Fruit fly (Drosophila melanogaster) whole organism, embryonic: ENCODE data around the gene PpD6.

Source experiments
- Ada2b ChIP-seq: fragments of 200-800 bp; sonication (Bioruptor generic); IDR thresholded peaks from 2 replicates; pipeline ENCODE4 v1.3.6; 2022; ENCODE audit warnings: missing biosample characterization, missing genetic modification characterization
- CG1024 ChIP-seq: fragments of 200-800 bp; sonication (Bioruptor generic); IDR thresholded peaks from 2 replicates; pipeline ENCODE4 v1.3.6; 2022; ENCODE audit warnings: missing biosample characterization, missing genetic modification characterization
- CG10431 ChIP-seq: fragments of 200-800 bp; sonication (Bioruptor generic); optimal IDR thresholded peaks from 3 replicates; lab custom pipeline; 2018; ENCODE audit warnings: missing biosample characterization, mild to moderate bottlenecking, missing genetic modification characterization
- CG10654 ChIP-seq: fragments of 200-800 bp; sonication (Bioruptor generic); optimal IDR thresholded peaks from 2 replicates; lab custom pipeline; 2016; ENCODE audit warnings: missing biosample characterization, missing genetic modification characterization
- CG10959 ChIP-seq: fragments of 200-800 bp; sonication (Bioruptor generic); IDR thresholded peaks from 2 replicates; pipeline ENCODE4 v1.3.6; 2022; ENCODE audit warnings: missing biosample characterization, missing genetic modification characterization
- CG11456 ChIP-seq: fragments of 200-800 bp; sonication (Bioruptor generic); IDR thresholded peaks from 3 replicates; pipeline ENCODE4 v1.3.6; 2022; ENCODE audit warnings: missing biosample characterization, missing genetic modification characterization
- CG12219 ChIP-seq: fragments of 200-800 bp; sonication (Bioruptor generic); optimal IDR thresholded peaks from 3 replicates; lab custom pipeline; 2018; ENCODE audit warnings: missing biosample characterization, mild to moderate bottlenecking, missing genetic modification characterization
- CG12299 ChIP-seq: fragments of 200-800 bp; sonication (Bioruptor generic); optimal IDR thresholded peaks from 2 replicates; lab custom pipeline; 2018; ENCODE audit warnings: missing biosample characterization, mild to moderate bottlenecking, missing genetic modification characterization
- CG13287 ChIP-seq: fragments of 200-800 bp; sonication (Bioruptor generic); IDR thresholded peaks from 2 replicates; pipeline ENCODE4 v1.3.6; 2022; ENCODE audit warnings: missing biosample characterization, missing genetic modification characterization; ENCODE audit not compliant: partially characterized antibody
- CG13424 ChIP-seq: fragments of 200-800 bp; sonication (Bioruptor generic); optimal IDR thresholded peaks from 2 replicates; lab custom pipeline; 2019; ENCODE audit warnings: missing biosample characterization, mild to moderate bottlenecking, missing genetic modification characterization, moderate library complexity
- CG14710 ChIP-seq: fragments of 200-800 bp; sonication (Bioruptor generic); optimal IDR thresholded peaks from 3 replicates; lab custom pipeline; 2019; ENCODE audit warnings: missing biosample characterization, mild to moderate bottlenecking, missing genetic modification characterization, moderate library complexity
- CG15514 ChIP-seq: fragments of 200-800 bp; sonication (Bioruptor generic); optimal IDR thresholded peaks from 3 replicates; lab custom pipeline; 2017; ENCODE audit warnings: missing biosample characterization, missing genetic modification characterization, mild to moderate bottlenecking, moderate library complexity, missing genetic modification reagents
- CG16779 ChIP-seq: fragments of 200-800 bp; sonication (Bioruptor generic); IDR thresholded peaks from 2 replicates; pipeline ENCODE4 v1.3.6; 2022; ENCODE audit warnings: missing biosample characterization, missing genetic modification characterization
- CG2129 ChIP-seq: fragments of 200-800 bp; sonication (Bioruptor generic); IDR thresholded peaks from 2 replicates; pipeline ENCODE4 v1.3.6; 2022; ENCODE audit warnings: missing biosample characterization, missing genetic modification characterization; ENCODE audit not compliant: partially characterized antibody
- CG2678 ChIP-seq: fragments of 200-800 bp; sonication (Bioruptor generic); optimal IDR thresholded peaks from 3 replicates; lab custom pipeline; 2019; ENCODE audit warnings: missing biosample characterization, mild to moderate bottlenecking, missing genetic modification characterization, moderate library complexity
- CG2875 ChIP-seq: fragments of 200-800 bp; sonication (Bioruptor generic); optimal IDR thresholded peaks from 2 replicates; lab custom pipeline; 2017; ENCODE audit warnings: missing biosample characterization, mild to moderate bottlenecking, missing genetic modification characterization, missing genetic modification reagents
- CG34422 ChIP-seq: fragments of 200-800 bp; sonication (Bioruptor generic); IDR thresholded peaks from 3 replicates; pipeline ENCODE4 v1.3.6; 2022; ENCODE audit warnings: missing biosample characterization, missing genetic modification characterization
- CG3838 ChIP-seq: fragments of 200-800 bp; sonication (Bioruptor generic); optimal IDR thresholded peaks from 3 replicates; lab custom pipeline; 2016; ENCODE audit warnings: missing biosample characterization, missing genetic modification characterization
- CG3995 ChIP-seq: fragments of 200-800 bp; sonication (Bioruptor generic); optimal IDR thresholded peaks from 3 replicates; lab custom pipeline; 2016; ENCODE audit warnings: missing biosample characterization, missing genetic modification characterization
- CG7372 ChIP-seq: fragments of 200-800 bp; sonication (Bioruptor generic); IDR thresholded peaks from 2 replicates; pipeline ENCODE4 v1.3.6; 2022; ENCODE audit warnings: missing biosample characterization, missing genetic modification characterization
- CG7987 ChIP-seq: fragments of 200-800 bp; sonication (Bioruptor generic); optimal IDR thresholded peaks from 2 replicates; lab custom pipeline; 2018; ENCODE audit warnings: missing biosample characterization, mild to moderate bottlenecking, missing genetic modification characterization, moderate library complexity
- CG8089 ChIP-seq: fragments of 200-800 bp; sonication (Bioruptor generic); optimal IDR thresholded peaks from 3 replicates; lab custom pipeline; 2016; ENCODE audit warnings: missing biosample characterization, missing genetic modification characterization
- CG9609 ChIP-seq: fragments of 200-800 bp; sonication (Bioruptor generic); optimal IDR thresholded peaks from 3 replicates; lab custom pipeline; 2016; ENCODE audit warnings: missing biosample characterization, missing genetic modification characterization
- Camta ChIP-seq: fragments of 200-800 bp; sonication (Bioruptor generic); optimal IDR thresholded peaks from 2 replicates; lab custom pipeline; 2016; ENCODE audit warnings: missing biosample characterization, missing genetic modification characterization
- CkIIα-i1 ChIP-seq: fragments of 200-800 bp; sonication (Bioruptor generic); IDR thresholded peaks from 2 replicates; pipeline ENCODE4 v1.3.6; 2022; ENCODE audit warnings: missing biosample characterization, missing genetic modification characterization
- CoRest ChIP-seq: fragments of 200-800 bp; sonication (Bioruptor generic); optimal IDR thresholded peaks from 3 replicates; lab custom pipeline; 2018; ENCODE audit warnings: missing biosample characterization, mild to moderate bottlenecking, missing genetic modification characterization, moderate library complexity
- ERR ChIP-seq: fragments of 200-800 bp; sonication (Bioruptor generic); optimal IDR thresholded peaks from 2 replicates; lab custom pipeline; 2016; ENCODE audit warnings: missing biosample characterization, missing genetic modification characterization
- Fer1 ChIP-seq: fragments of 200-800 bp; sonication (Bioruptor generic); optimal IDR thresholded peaks from 2 replicates; lab custom pipeline; 2017; ENCODE audit warnings: missing biosample characterization, mild to moderate bottlenecking, missing genetic modification characterization
- Fer2 ChIP-seq: fragments of 200-800 bp; sonication (Bioruptor generic); optimal IDR thresholded peaks from 2 replicates; lab custom pipeline; 2018; ENCODE audit warnings: missing biosample characterization, mild to moderate bottlenecking, missing genetic modification characterization, moderate library complexity
- H15 ChIP-seq: fragments of 200-800 bp; sonication (Bioruptor generic); IDR thresholded peaks from 3 replicates; pipeline ENCODE4 v1.3.6; 2022; ENCODE audit warnings: missing biosample characterization, missing genetic modification characterization
- Lpt ChIP-seq: fragments of >200 bp; optimal IDR thresholded peaks from 2 replicates; lab custom pipeline; 2018; ENCODE audit warnings: missing biosample characterization, missing genetic modification characterization
- Nf-YA ChIP-seq: fragments of 200-800 bp; sonication (Bioruptor generic); IDR thresholded peaks from 2 replicates; pipeline ENCODE4 v1.3.6; 2022; ENCODE audit warnings: missing biosample characterization, missing genetic modification characterization
- Rfx ChIP-seq: fragments of 200-800 bp; sonication (Bioruptor generic); IDR thresholded peaks from 2 replicates; pipeline ENCODE4 v1.3.6; 2022; ENCODE audit warnings: missing biosample characterization, missing genetic modification characterization
- Stat92E ChIP-seq, 3 experiments: fragments of >200 bp in 2 of 3; fragments of 200-800 bp in 1 of 3; sonication (Bioruptor generic) in 1 of 3; optimal IDR thresholded peaks; 2 replicates each; lab custom pipeline; 2017 to 2019; ENCODE audit warnings: missing biosample characterization in 3 of 3, missing genetic modification characterization in 3 of 3, mild to moderate bottlenecking in 1 of 3, moderate library complexity in 1 of 3
- ab ChIP-seq: fragments of 200-800 bp; sonication (Bioruptor generic); optimal IDR thresholded peaks from 2 replicates; lab custom pipeline; 2016; ENCODE audit warnings: missing biosample characterization, missing genetic modification characterization
- abd-A ChIP-seq: fragments of 200-800 bp; sonication (Bioruptor generic); optimal IDR thresholded peaks from 3 replicates; lab custom pipeline; 2019; ENCODE audit warnings: missing biosample characterization, mild to moderate bottlenecking, missing genetic modification characterization, moderate library complexity
- croc ChIP-seq: fragments of 200-800 bp; sonication (Bioruptor generic); conservative IDR thresholded peaks from 3 replicates; pipeline ENCODE4 v1.3.6; 2022; ENCODE audit warnings: missing biosample characterization, missing genetic modification characterization
- dimm ChIP-seq: fragments of 200-800 bp; sonication (Bioruptor generic); IDR thresholded peaks from 2 replicates; pipeline ENCODE4 v1.3.6; 2022; ENCODE audit warnings: missing biosample characterization, missing genetic modification characterization
- gcm2 ChIP-seq: fragments of 200-800 bp; sonication (Bioruptor generic); optimal IDR thresholded peaks from 2 replicates; lab custom pipeline; 2016; ENCODE audit warnings: missing biosample characterization, missing genetic modification characterization
- nom ChIP-seq: fragments of 200-800 bp; sonication (Bioruptor generic); optimal IDR thresholded peaks from 2 replicates; lab custom pipeline; 2017; ENCODE audit warnings: missing biosample characterization, missing genetic modification characterization, mild to moderate bottlenecking, moderate library complexity, missing genetic modification reagents
- pfk ChIP-seq: fragments of 200-800 bp; sonication (Bioruptor generic); optimal IDR thresholded peaks from 2 replicates; lab custom pipeline; 2018; ENCODE audit warnings: missing biosample characterization, mild to moderate bottlenecking, missing genetic modification characterization, moderate library complexity
- pho ChIP-seq: fragments of 200-800 bp; sonication (Bioruptor generic); optimal IDR thresholded peaks from 2 replicates; lab custom pipeline; 2016; ENCODE audit warnings: missing biosample characterization, missing genetic modification characterization
- row ChIP-seq: fragments of 200-800 bp; sonication (Bioruptor generic); IDR thresholded peaks from 3 replicates; pipeline ENCODE4 v1.3.6; 2022; ENCODE audit warnings: missing biosample characterization, missing genetic modification characterization
- sens-2 ChIP-seq: fragments of 200-800 bp; sonication (Bioruptor generic); IDR thresholded peaks from 2 replicates; pipeline ENCODE4 v1.3.6; 2022; ENCODE audit warnings: missing biosample characterization, missing genetic modification characterization
- tio ChIP-seq: fragments of 200-800 bp; sonication (Bioruptor generic); optimal IDR thresholded peaks from 2 replicates; lab custom pipeline; 2017; ENCODE audit warnings: missing biosample characterization, missing genetic modification characterization, inconsistent platforms
- toy ChIP-seq: fragments of 200-800 bp; sonication (Bioruptor generic); IDR thresholded peaks from 2 replicates; pipeline ENCODE4 v1.3.6; 2022; ENCODE audit warnings: missing biosample characterization, missing genetic modification characterization
- tup ChIP-seq: fragments of 200-800 bp; sonication (Bioruptor generic); optimal IDR thresholded peaks from 2 replicates; lab custom pipeline; 2016; ENCODE audit warnings: missing biosample characterization, mild to moderate bottlenecking, missing genetic modification characterization, moderate library complexity
- unc-4 ChIP-seq: fragments of 200-800 bp; sonication (Bioruptor generic); IDR thresholded peaks from 2 replicates; pipeline ENCODE4 v1.3.6; 2022; ENCODE audit warnings: missing biosample characterization, missing genetic modification characterization; ENCODE audit not compliant: partially characterized antibody
- vvl ChIP-seq: fragments of 200-800 bp; sonication (Bioruptor generic); IDR thresholded peaks from 2 replicates; pipeline ENCODE4 v1.3.6; 2022; ENCODE audit warnings: missing biosample characterization, missing genetic modification characterization

PpD6 gene

dm6 chr2L:3159144-3160000, 49.9 kb downstream of the PpD6 start, which contains the start of the genes Mad and gkt (continued):
- no peak for TF ChIP-seq vvl (GFP tag; lab: Robert Waterston, UW)
- TF ChIP-seq sens-2 = no peak
- no peak for TF ChIP-seq CG13424 (tag; lab: Kevin White, UChicago)
- TF ChIP-seq CG10959 (GFP tag; lab: Robert Waterston, UW) = no peak
- TF ChIP-seq pfk (GFP tag; lab: Kevin White, UChicago) = no peak
- no peak for TF ChIP-seq CG7372
- no peak for TF ChIP-seq CG2129 (GFP tag; lab: Robert Waterston, UW)
- TF ChIP-seq unc-4 (GFP tag; lab: Robert Waterston, UW) = peak; percentile 51
- TF ChIP-seq CG13287 (GFP tag; lab: Robert Waterston, UW) = peak; percentile 47; the same call in 1 of the 2 replicates
- TF ChIP-seq Fer1 (GFP tag; lab: Kevin White, UChicago) = no peak
- TF ChIP-seq CG3838 = peak; percentile 73
- peak; percentile 60 for TF ChIP-seq nom
- TF ChIP-seq CG9609 (GFP tag; lab: Kevin White, UChicago) = no peak
- no peak for TF ChIP-seq croc (GFP tag; lab: Robert Waterston, UW)
- TF ChIP-seq H15 (GFP tag; lab: Robert Waterston, UW) = no peak
- no peak; the same call in 1 of the 2 replicates for TF ChIP-seq Rfx (GFP tag; lab: Robert Waterston, UW)
- TF ChIP-seq CG16779 (GFP tag; lab: Robert Waterston, UW) = no peak
- TF ChIP-seq CG8089 (GFP tag; lab: Kevin White, UChicago) = no peak
- TF ChIP-seq CG2875 (GFP tag; lab: Kevin White, UChicago) = no peak
- TF ChIP-seq ab (GFP tag; lab: Kevin White, UChicago) = no peak
- no peak for TF ChIP-seq CkIIα-i1 (GFP tag; lab: Robert Waterston, UW)
- no peak for TF ChIP-seq tup (GFP tag; lab: Kevin White, UChicago)
- no peak for TF ChIP-seq Stat92E (GFP tag; optimal IDR thresholded peaks at IDR 0.05; lab: Kevin White, UChicago)
- TF ChIP-seq pho (GFP tag; lab: Kevin White, UChicago) = no peak
- no peak for TF ChIP-seq toy (GFP tag; lab: Robert Waterston, UW)
- TF ChIP-seq tio (GFP tag; lab: Kevin White, UChicago) = no peak
- TF ChIP-seq Ada2b (GFP tag; lab: Robert Waterston, UW) = no peak
- no peak for TF ChIP-seq Nf-YA (GFP tag; lab: Robert Waterston, UW)
- TF ChIP-seq dimm (GFP tag; lab: Robert Waterston, UW) = no peak
- no peak for TF ChIP-seq Fer2
- 0 out of 3 replicates have a peak, but pooled peaks have one; percentile 8 for TF ChIP-seq CG34422 (GFP tag; lab: Robert Waterston, UW)
- TF ChIP-seq CG10654 (GFP tag; lab: Kevin White, UChicago) = no peak
- TF ChIP-seq CG12219 (GFP tag; lab: Kevin White, UChicago) = no peak
- TF ChIP-seq CoRest (tag; lab: Kevin White, UChicago) = no peak
- peak; percentile 64 for TF ChIP-seq CG3995
- TF ChIP-seq CG7987 (GFP tag; lab: Kevin White, UChicago) = no peak
- no peak for TF ChIP-seq abd-A (tag; lab: Kevin White, UChicago)
- no peak for TF ChIP-seq gcm2 (GFP tag; lab: Kevin White, UChicago)
- no peak for TF ChIP-seq Lpt (GFP tag; lab: Kevin White, UChicago)
- no peak for TF ChIP-seq ERR (GFP tag; lab: Kevin White, UChicago)
- TF ChIP-seq row = peak; percentile 67
- no peak for TF ChIP-seq CG1024 (GFP tag; lab: Robert Waterston, UW)
- no peak for TF ChIP-seq Camta (GFP tag; lab: Kevin White, UChicago)
- TF ChIP-seq CG12299 (tag; lab: Kevin White, UChicago) = no peak
- no peak for TF ChIP-seq CG11456 (GFP tag; lab: Robert Waterston, UW)
- no peak for TF ChIP-seq CG15514 (GFP tag; lab: Kevin White, UChicago)
- TF ChIP-seq CG14710 (tag; lab: Kevin White, UChicago) = no peak
- TF ChIP-seq CG2678 (tag; lab: Kevin White, UChicago) = no peak
- TF ChIP-seq CG10431 (GFP tag; lab: Kevin White, UChicago) = no peak
